Fruit fly (Drosophila melanogaster): ENCODE data around the gene Bhmt.

Gene Bhmt

dm6 chr2L:18979407-18979806, 22.3 kb upstream of the Bhmt start:
- TF ChIP-seq Hr96 (GFP tag; optimal IDR thresholded peaks at IDR 0.05) (no peak), toe (GFP tag; optimal IDR thresholded peaks at IDR 0.05) (no peak), CG14711 (tag; optimal IDR thresholded peaks at IDR 0.05) (no peak), CG7045 (GFP tag; optimal IDR thresholded peaks at IDR 0.05) (no peak), Mnt (GFP tag; optimal IDR thresholded peaks at IDR 0.05) (no peak), Crg-1 (GFP tag; optimal IDR thresholded peaks at IDR 0.05) (no peak), pad (GFP tag; optimal IDR thresholded peaks at IDR 0.05) (no peak), CG7101 (tag; optimal IDR thresholded peaks at IDR 0.05) (no peak), CG12768 (GFP tag; optimal IDR thresholded peaks at IDR 0.05) (no peak), cnc (optimal IDR thresholded peaks at IDR 0.05) (no peak), CG33017 (tag; optimal IDR thresholded peaks at IDR 0.05) (no peak), CG11617 (GFP tag; optimal IDR thresholded peaks at IDR 0.05) (no peak), CG5204 (GFP tag; optimal IDR thresholded peaks at IDR 0.05) (no peak)

DNA sequence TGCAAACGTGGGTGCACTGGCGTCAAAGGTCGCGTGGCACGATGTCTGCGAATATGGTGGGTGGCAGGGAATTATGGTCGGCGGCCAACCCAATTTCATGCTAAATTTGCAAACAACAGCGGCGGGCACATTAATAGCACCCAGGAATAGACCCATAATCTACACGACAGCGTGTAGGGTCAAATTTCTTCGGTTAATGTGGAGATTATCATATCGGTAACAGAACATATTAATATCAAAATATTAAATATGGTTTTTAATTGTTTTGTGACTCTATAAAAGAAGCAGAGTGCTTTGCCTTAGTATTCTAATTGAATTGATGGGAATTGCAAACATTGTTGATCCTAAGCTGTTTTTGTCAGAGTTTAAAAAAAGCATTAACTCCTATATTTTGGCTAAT, 21.8 kb upstream of the Bhmt start:
- no peak for TF ChIP-seq pad (GFP tag; optimal IDR thresholded peaks at IDR 0.05)
- TF ChIP-seq CG14711 (tag; optimal IDR thresholded peaks at IDR 0.05) = no peak
- TF ChIP-seq cnc (optimal IDR thresholded peaks at IDR 0.05) = no peak
- no peak for TF ChIP-seq CG7101 (tag; optimal IDR thresholded peaks at IDR 0.05)
- no peak for TF ChIP-seq CG5204 (GFP tag; optimal IDR thresholded peaks at IDR 0.05)
- no peak for TF ChIP-seq Clk (GFP tag; optimal IDR thresholded peaks at IDR 0.05)
- no peak for TF ChIP-seq tj (GFP tag; optimal IDR thresholded peaks at IDR 0.05)
- TF ChIP-seq cic (GFP tag; optimal IDR thresholded peaks at IDR 0.05) = no peak
- no peak for TF ChIP-seq CG7045 (GFP tag; optimal IDR thresholded peaks at IDR 0.05)
- TF ChIP-seq CG12768 (GFP tag; optimal IDR thresholded peaks at IDR 0.05) = no peak
- TF ChIP-seq kay (GFP tag; ENCODE audit: borderline replicate concordance) = no peak
- TF ChIP-seq bab1 (GFP tag; optimal IDR thresholded peaks at IDR 0.05) = no peak

- no peak for TF ChIP-seq CG5204 (GFP tag; optimal IDR thresholded peaks at IDR 0.05)
- no peak for TF ChIP-seq toe (GFP tag; optimal IDR thresholded peaks at IDR 0.05)
- TF ChIP-seq tj (GFP tag; optimal IDR thresholded peaks at IDR 0.05) = no peak
- TF ChIP-seq kay (GFP tag; ENCODE audit: borderline replicate concordance) = no peak
- TF ChIP-seq CG1620 (GFP tag; optimal IDR thresholded peaks at IDR 0.05) = no peak
- no peak for TF ChIP-seq CG11617 (GFP tag; optimal IDR thresholded peaks at IDR 0.05)
- no peak for TF ChIP-seq Clk (GFP tag; optimal IDR thresholded peaks at IDR 0.05)
- no peak for TF ChIP-seq cic (GFP tag; optimal IDR thresholded peaks at IDR 0.05)
- no peak for TF ChIP-seq Mnt (GFP tag; optimal IDR thresholded peaks at IDR 0.05)
- no peak for TF ChIP-seq CG12768 (GFP tag; optimal IDR thresholded peaks at IDR 0.05)
- no peak for TF ChIP-seq pad (GFP tag; optimal IDR thresholded peaks at IDR 0.05)
- TF ChIP-seq bab1 (GFP tag; optimal IDR thresholded peaks at IDR 0.05) = no peak
- no peak for TF ChIP-seq ovo (GFP tag; optimal IDR thresholded peaks at IDR 0.05)
- TF ChIP-seq cnc (optimal IDR thresholded peaks at IDR 0.05) = no peak
- TF ChIP-seq CG33017 (tag; optimal IDR thresholded peaks at IDR 0.05) = no peak
- no peak for TF ChIP-seq Crg-1 (GFP tag; optimal IDR thresholded peaks at IDR 0.05)
- TF ChIP-seq CG7101 (tag; optimal IDR thresholded peaks at IDR 0.05) = no peak
- no peak for TF ChIP-seq CG14711 (tag; optimal IDR thresholded peaks at IDR 0.05)
- TF ChIP-seq CG7045 (GFP tag; optimal IDR thresholded peaks at IDR 0.05) = no peak
- no peak for TF ChIP-seq Hr96 (GFP tag; optimal IDR thresholded peaks at IDR 0.05)
These were observed 19.6 kb upstream of the Bhmt start for dm6 chr2L:18976749-18977148.

DNA sequence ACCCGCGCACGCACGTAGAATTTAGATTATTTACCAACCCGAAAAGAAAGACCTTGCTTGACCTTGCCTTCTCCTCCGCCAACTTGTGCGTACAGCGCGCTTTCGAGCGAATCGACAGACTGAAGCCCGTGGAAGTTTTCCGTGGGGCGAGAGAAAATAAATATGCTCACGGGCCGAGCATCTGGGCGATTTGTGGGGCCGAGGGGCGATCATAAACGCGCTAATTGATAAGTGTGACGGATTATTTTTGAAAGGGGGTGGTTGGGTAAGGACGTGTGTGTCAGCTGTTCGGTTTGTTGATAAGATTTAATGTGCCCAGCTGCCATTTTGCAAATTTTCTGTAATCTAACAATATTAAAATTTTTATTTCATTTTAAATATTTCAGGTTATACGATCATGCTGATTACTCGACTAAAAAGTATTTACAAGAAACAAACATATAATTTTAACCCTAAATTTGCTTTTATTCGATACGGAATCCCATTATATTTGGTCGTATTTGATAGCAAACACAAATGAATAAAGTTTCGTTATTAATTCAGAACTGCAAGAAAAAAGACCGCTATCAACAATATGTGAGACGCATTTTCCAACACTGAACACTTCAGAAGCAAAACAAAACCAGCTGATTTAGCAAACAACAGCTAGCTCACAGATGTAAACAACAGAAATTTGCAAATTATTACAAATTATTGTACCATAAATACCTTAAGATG, 17.1 kb upstream of the Bhmt start, which contains the start of the genes L2HGDH and CG10431:
Gene L2HGDH, minus strand, starts transcription at position 386 of the 717 bp plus-strand sequence.
Gene CG10431, plus strand, starts transcription at position 648 of the 717 bp plus-strand sequence.
- TF ChIP-seq Hr96 (GFP tag; optimal IDR thresholded peaks at IDR 0.05) (peak; percentile 60), bab1 (GFP tag; optimal IDR thresholded peaks at IDR 0.05) (peak; percentile 47), CG1620 (GFP tag; optimal IDR thresholded peaks at IDR 0.05) (peak; percentile 59), CG11617 (GFP tag; optimal IDR thresholded peaks at IDR 0.05) (peak; percentile 83), cnc (optimal IDR thresholded peaks at IDR 0.05) (no peak), CG33017 (tag; optimal IDR thresholded peaks at IDR 0.05) (peak; percentile 63), toe (GFP tag; optimal IDR thresholded peaks at IDR 0.05) (peak; percentile 83), ovo (GFP tag; optimal IDR thresholded peaks at IDR 0.05) (peak; percentile 81), pad (GFP tag; optimal IDR thresholded peaks at IDR 0.05) (peak; percentile 73), CG12768 (GFP tag; optimal IDR thresholded peaks at IDR 0.05) (peak; percentile 80), Crg-1 (GFP tag; optimal IDR thresholded peaks at IDR 0.05) (peak; percentile 77), CG7101 (tag; optimal IDR thresholded peaks at IDR 0.05) (peak; percentile 78), tj (GFP tag; optimal IDR thresholded peaks at IDR 0.05) (peak; percentile 76), Mnt (GFP tag; optimal IDR thresholded peaks at IDR 0.05) (peak; percentile 80), CG5204 (GFP tag; optimal IDR thresholded peaks at IDR 0.05) (no peak), Clk (GFP tag; optimal IDR thresholded peaks at IDR 0.05) (peak; percentile 57), CG7045 (GFP tag; optimal IDR thresholded peaks at IDR 0.05) (peak; percentile 56), kay (GFP tag; ENCODE audit: borderline replicate concordance) (no peak), cic (GFP tag; optimal IDR thresholded peaks at IDR 0.05) (peak; percentile 84), CG14711 (tag; optimal IDR thresholded peaks at IDR 0.05) (peak; percentile 68)

dm6 chr2L:18968370-18969105, 11.4 kb upstream of the Bhmt start, which contains the start of the genes Nak and Tango6:
Gene Nak (minus strand): TSS chr2L:18968744.
Gene Tango6 (plus strand): TSS chr2L:18969028.
- TF ChIP-seq toe (GFP tag; optimal IDR thresholded peaks at IDR 0.05) = peak; percentile 63
- TF ChIP-seq CG12768 (GFP tag; optimal IDR thresholded peaks at IDR 0.05) = no peak
- no peak for TF ChIP-seq kay (GFP tag; ENCODE audit: borderline replicate concordance)
- TF ChIP-seq pad (GFP tag; optimal IDR thresholded peaks at IDR 0.05) = peak; percentile 44
- peak; percentile 46 for TF ChIP-seq CG14711 (tag; optimal IDR thresholded peaks at IDR 0.05)
- TF ChIP-seq CG7101 (tag; optimal IDR thresholded peaks at IDR 0.05) = peak; percentile 55
- peak; percentile 58 for TF ChIP-seq CG1620 (GFP tag; optimal IDR thresholded peaks at IDR 0.05)
- TF ChIP-seq Hr96 (GFP tag; optimal IDR thresholded peaks at IDR 0.05) = peak; percentile 67
- TF ChIP-seq CG5204 (GFP tag; optimal IDR thresholded peaks at IDR 0.05) = peak; percentile 53
- peak; percentile 49 for TF ChIP-seq tj (GFP tag; optimal IDR thresholded peaks at IDR 0.05)
- TF ChIP-seq ovo (GFP tag; optimal IDR thresholded peaks at IDR 0.05) = no peak
- peak; percentile 48 for TF ChIP-seq Crg-1 (GFP tag; optimal IDR thresholded peaks at IDR 0.05)
- TF ChIP-seq CG11617 (GFP tag; optimal IDR thresholded peaks at IDR 0.05) = peak; percentile 53
- no peak for TF ChIP-seq cnc (optimal IDR thresholded peaks at IDR 0.05)
- TF ChIP-seq CG7045 (GFP tag; optimal IDR thresholded peaks at IDR 0.05) = peak; percentile 40
- peak; percentile 41 for TF ChIP-seq CG33017 (tag; optimal IDR thresholded peaks at IDR 0.05)
- no peak for TF ChIP-seq Clk (GFP tag; optimal IDR thresholded peaks at IDR 0.05)
- TF ChIP-seq cic (GFP tag; optimal IDR thresholded peaks at IDR 0.05) = peak; percentile 13
- peak; percentile 63 for TF ChIP-seq bab1 (GFP tag; optimal IDR thresholded peaks at IDR 0.05)
- TF ChIP-seq Mnt (GFP tag; optimal IDR thresholded peaks at IDR 0.05) = peak; percentile 71
